Worm (Caenorhabditis elegans) whole organism, young adult: ENCODE data around the gene hcp-3.

ENCODE experiments used
- D2030.7 ChIP-seq: fragments of 200-800 bp; sonication (Bioruptor generic); IDR thresholded peaks from 2 replicates; pipeline ENCODE4 v1.3.6; 2022; ENCODE audit warnings: missing genetic modification reagents, missing genetic modification characterization, missing compliant biosample characterization
- ama-1 ChIP-seq, 3 experiments: fragments of 150-350 bp in 1 of 3; sonication (generic microtip) in 2 of 3; optimal IDR thresholded peaks; 2 replicates each; lab custom pipeline; 2014 to 2018; ENCODE audit warnings: missing biosample characterization in 2 of 3, missing genetic modification characterization in 2 of 3, missing genetic modification reagents in 2 of 3
- aptf-3 ChIP-seq: fragments of 200-800 bp; sonication (Bioruptor generic); IDR thresholded peaks from 2 replicates; pipeline ENCODE4 v1.3.6; 2022; ENCODE audit warnings: missing genetic modification characterization, missing compliant biosample characterization
- bed-2 ChIP-seq: fragments of 200-800 bp; sonication (Bioruptor generic); IDR thresholded peaks from 2 replicates; pipeline ENCODE4 v1.3.6; 2022; ENCODE audit warnings: missing genetic modification reagents, missing genetic modification characterization, missing compliant biosample characterization
- die-1 ChIP-seq: sonication (generic microtip); optimal IDR thresholded peaks from 2 replicates; lab custom pipeline; 2016; ENCODE audit warnings: missing genotype, mild to moderate bottlenecking, missing genetic modification characterization, missing compliant biosample characterization
- egl-18 ChIP-seq: fragments of 200-800 bp; sonication (Bioruptor generic); IDR thresholded peaks from 2 replicates; pipeline ENCODE4 v1.3.6; 2022; ENCODE audit warnings: missing genetic modification reagents, missing genetic modification characterization, missing compliant biosample characterization
- egl-44 ChIP-seq: fragments of 200-800 bp; sonication (Bioruptor generic); IDR thresholded peaks from 2 replicates; pipeline ENCODE4 v1.3.6; 2022; ENCODE audit warnings: missing genetic modification reagents, missing genetic modification characterization, missing compliant biosample characterization
- let-607 ChIP-seq, 2 experiments: fragments of 200-800 bp in 1 of 2; sonication (Bioruptor generic) in 1 of 2; sonication (generic microtip) in 1 of 2; optimal IDR thresholded peaks; 2 replicates each; lab custom pipeline; 2016 to 2018; ENCODE audit warnings: mild to moderate bottlenecking in 2 of 2, missing compliant biosample characterization in 2 of 2, missing genetic modification characterization in 2 of 2, moderate library complexity in 2 of 2, missing genotype in 1 of 2
- lin-35 ChIP-seq, 3 experiments: fragments of 150-350 bp in 2 of 3; sonication (generic microtip) in 1 of 3; optimal IDR thresholded peaks; 2 replicates each; lab custom pipeline; 2014 to 2018; ENCODE audit warnings: missing biosample characterization in 3 of 3, missing genetic modification characterization in 3 of 3, missing genetic modification reagents in 3 of 3
- lsy-27 ChIP-seq: sonication (generic microtip); optimal IDR thresholded peaks from 2 replicates; lab custom pipeline; 2017; ENCODE audit warnings: missing genetic modification characterization, mild to moderate bottlenecking, missing compliant biosample characterization, antibody characterized with exemption, missing genotype, borderline replicate concordance; ENCODE audit not compliant: insufficient read depth
- nfyb-1 ChIP-seq: fragments of 200-800 bp; sonication (Bioruptor generic); IDR thresholded peaks from 2 replicates; pipeline ENCODE4 v1.3.6; 2022; ENCODE audit warnings: missing genetic modification reagents, missing genetic modification characterization, missing compliant biosample characterization
- unc-62 ChIP-seq: fragments of 150-350 bp; optimal IDR thresholded peaks from 2 replicates; lab custom pipeline; 2014; ENCODE audit warnings: missing biosample characterization, missing genetic modification reagents, missing genetic modification characterization

DNA sequence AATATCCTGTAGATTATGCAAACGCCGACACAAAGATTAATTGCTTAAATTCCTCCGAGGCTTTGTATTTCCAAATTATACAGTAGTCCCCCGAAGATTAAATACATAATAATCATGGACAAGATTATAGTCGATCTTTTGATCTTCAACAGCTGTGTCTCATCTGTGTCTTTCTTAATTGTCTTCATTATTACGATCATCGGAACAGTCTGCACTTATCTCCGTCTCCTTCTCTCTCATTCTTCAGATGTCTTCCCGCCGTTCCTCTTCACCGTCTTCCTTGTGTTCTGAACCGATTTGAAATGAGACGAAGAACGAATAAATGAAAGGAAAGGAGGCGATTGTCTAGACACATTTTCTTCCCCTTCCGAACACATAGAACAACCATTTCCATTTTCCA is 44.8 kb upstream of the hcp-3 start:
- no peak for TF ChIP-seq lsy-27 (tag; lab: Kevin White, UChicago)
- TF ChIP-seq die-1, result no peak
- TF ChIP-seq nfyb-1 (GFP tag; lab: Robert Waterston, UW), result no peak
- no peak for TF ChIP-seq let-607 (tag; optimal IDR thresholded peaks at IDR 0.05; lab: Kevin White, UChicago)
- TF ChIP-seq egl-44, result no peak
- no peak for TF ChIP-seq egl-18
- TF ChIP-seq unc-62 (GFP tag; lab: Kevin White, UChicago), result no peak
- no peak for TF ChIP-seq lin-35 (GFP tag; optimal IDR thresholded peaks at IDR 0.05; lab: Kevin White, UChicago)
- no peak for TF ChIP-seq ama-1 (optimal IDR thresholded peaks at IDR 0.05; lab: Kevin White, UChicago)
- TF ChIP-seq ama-1 (GFP tag; optimal IDR thresholded peaks at IDR 0.05; lab: Kevin White, UChicago), result no peak
- TF ChIP-seq D2030.7, result no peak
- no peak for TF ChIP-seq bed-2
- no peak for TF ChIP-seq aptf-3 (GFP tag; lab: Robert Waterston, UW)
